Fruit fly (Drosophila melanogaster): ENCODE results near the gene CG10405.

Gene CG10405

dm6 chr3R:16431707-16432106 is 22.6 kb upstream of the CG10405 start (continued):
- peak; percentile 82 for TF ChIP-seq NFAT (GFP tag; IDR thresholded peaks at IDR 0.05)
- peak; percentile 17 for TF ChIP-seq lab (GFP tag; optimal IDR thresholded peaks at IDR 0.05)
- peak; percentile 56 for TF ChIP-seq grau (tag; optimal IDR thresholded peaks at IDR 0.05)
- no peak for TF ChIP-seq CG6683 (GFP tag; optimal IDR thresholded peaks at IDR 0.05)
- TF ChIP-seq schlank (tag; optimal IDR thresholded peaks at IDR 0.05): no peak
- TF ChIP-seq Side (GFP tag; optimal IDR thresholded peaks at IDR 0.05): peak; percentile 27
- no peak for TF ChIP-seq fru (optimal IDR thresholded peaks at IDR 0.05)
- no peak for TF ChIP-seq bab2 (GFP tag; optimal IDR thresholded peaks at IDR 0.05)
- TF ChIP-seq Xrp1 (GFP tag; IDR thresholded peaks at IDR 0.05): peak; percentile 47; the same call in 1 of the 2 replicates
- TF ChIP-seq bsh (GFP tag; optimal IDR thresholded peaks at IDR 0.05): peak in 1 of 2 experiments; percentile 21
- peak; percentile 100 for TF ChIP-seq Bdp1 (GFP tag; optimal IDR thresholded peaks at IDR 0.05)
- no peak for TF ChIP-seq CG7745 (tag; optimal IDR thresholded peaks at IDR 0.05)
- TF ChIP-seq Hr78 (GFP tag; optimal IDR thresholded peaks at IDR 0.05): no peak
- TF ChIP-seq CG2712 (tag; optimal IDR thresholded peaks at IDR 0.05): peak; percentile 61
- TF ChIP-seq CG13624 (GFP tag; optimal IDR thresholded peaks at IDR 0.05): peak; percentile 54
- peak; percentile 9 for TF ChIP-seq ERR (GFP tag; optimal IDR thresholded peaks at IDR 0.05)
- TF ChIP-seq h (optimal IDR thresholded peaks at IDR 0.05): no peak
- TF ChIP-seq Usf (GFP tag; optimal IDR thresholded peaks at IDR 0.05): no peak
- TF ChIP-seq CG16863 (GFP tag; optimal IDR thresholded peaks at IDR 0.05): no peak
- no peak for TF ChIP-seq CG13123 (GFP tag; optimal IDR thresholded peaks at IDR 0.05)
- no peak for TF ChIP-seq pfk (GFP tag; optimal IDR thresholded peaks at IDR 0.05)
- TF ChIP-seq nom (GFP tag; optimal IDR thresholded peaks at IDR 0.05): no peak
- TF ChIP-seq onecut (GFP tag; IDR thresholded peaks at IDR 0.05): peak; percentile 37; the same call in 1 of the 2 replicates
- TF ChIP-seq BEAF-32 (GFP tag; optimal IDR thresholded peaks at IDR 0.05): peak; percentile 3
- TF ChIP-seq toy (GFP tag; IDR thresholded peaks at IDR 0.05): no peak
- no peak for TF ChIP-seq Poxn (GFP tag; IDR thresholded peaks at IDR 0.05)
- no peak for TF ChIP-seq CG10321 (GFP tag; IDR thresholded peaks at IDR 0.05)
- no peak for TF ChIP-seq CG11093 (GFP tag; IDR thresholded peaks at IDR 0.05)
- peak; percentile 1 for TF ChIP-seq CG12236 (GFP tag; optimal IDR thresholded peaks at IDR 0.05)
- no peak for TF ChIP-seq E2f1 (GFP tag; IDR thresholded peaks at IDR 0.05)
- TF ChIP-seq Sry-δ (GFP tag; optimal IDR thresholded peaks at IDR 0.05): peak; percentile 18
- TF ChIP-seq nmo (GFP tag; optimal IDR thresholded peaks at IDR 0.05): peak; percentile 40
- TF ChIP-seq dysf (GFP tag; IDR thresholded peaks at IDR 0.05): peak; percentile 18; the same call in 1 of the 3 replicates
- TF ChIP-seq H2.0 (GFP tag; IDR thresholded peaks at IDR 0.05): peak; percentile 43; the same call in 1 of the 2 replicates
- TF ChIP-seq nau (GFP tag; optimal IDR thresholded peaks at IDR 0.05): no peak
- no peak for TF ChIP-seq slou (GFP tag; optimal IDR thresholded peaks at IDR 0.05)
- TF ChIP-seq unpg (GFP tag; optimal IDR thresholded peaks at IDR 0.05): no peak
- peak; percentile 49 for TF ChIP-seq CG34224 (GFP tag; IDR thresholded peaks at IDR 0.05; ENCODE audit: partially characterized antibody)
- 0 out of 2 replicates have a peak, but pooled peaks have one; percentile 21 for TF ChIP-seq CG3847 (GFP tag; IDR thresholded peaks at IDR 0.05)
- no peak for TF ChIP-seq Sin3A (optimal IDR thresholded peaks at IDR 0.05)
- TF ChIP-seq CG11456 (GFP tag; IDR thresholded peaks at IDR 0.05): peak; percentile 87
- TF ChIP-seq Stat92E (GFP tag; optimal IDR thresholded peaks at IDR 0.05): peak in 1 of 3 experiments; percentile 89
- TF ChIP-seq sob (GFP tag; IDR thresholded peaks at IDR 0.05): peak; percentile 48; the same call in 1 of the 2 replicates
- TF ChIP-seq Taf1 (GFP tag; IDR thresholded peaks at IDR 0.05): no peak
- no peak for TF ChIP-seq CG10274 (GFP tag; optimal IDR thresholded peaks at IDR 0.05)
- TF ChIP-seq gro (GFP tag; optimal IDR thresholded peaks at IDR 0.05): peak; percentile 71
- TF ChIP-seq ftz-f1 (GFP tag; optimal IDR thresholded peaks at IDR 0.05): peak; percentile 12
- no peak for TF ChIP-seq yki (optimal IDR thresholded peaks at IDR 0.05)
- TF ChIP-seq CG10959 (GFP tag; IDR thresholded peaks at IDR 0.05): no peak; the same call in 1 of the 2 replicates
- TF ChIP-seq dm (GFP tag; optimal IDR thresholded peaks at IDR 0.05): peak; percentile 38
- no peak for TF ChIP-seq CG15011 (GFP tag; optimal IDR thresholded peaks at IDR 0.05)
- TF ChIP-seq CG8089 (GFP tag; optimal IDR thresholded peaks at IDR 0.05): no peak
